Fruit fly (Drosophila melanogaster) whole organism, adult: ENCODE measurements around the gene Cpr65Ax2.

Experiments used
- tj ChIP-seq: fragments of 200-800 bp; sonication (Bioruptor generic); optimal IDR thresholded peaks from 3 replicates; lab custom pipeline; 2017; ENCODE audit warnings: missing biosample characterization, mild to moderate bottlenecking, missing genetic modification characterization, moderate library complexity

The Cpr65Ax2 gene

DNA sequence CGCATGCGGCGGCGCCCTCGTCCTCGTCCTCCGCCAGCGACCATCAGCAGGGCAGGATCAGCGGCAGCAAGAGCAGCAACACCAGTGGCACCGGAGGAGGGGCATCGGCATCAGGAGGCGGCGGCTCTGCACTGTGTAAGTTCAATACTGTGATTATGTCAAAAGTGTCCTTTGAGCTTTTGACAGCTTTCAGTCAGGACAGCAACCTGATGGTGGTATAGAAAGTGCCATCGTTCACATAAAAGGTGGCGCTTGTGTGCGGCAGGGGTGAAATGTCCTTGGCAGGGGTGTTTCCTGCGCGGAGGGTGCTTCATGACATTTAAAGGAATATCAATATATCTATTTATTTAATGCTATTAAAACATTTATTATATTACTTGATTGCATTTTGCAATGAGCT is 47.0 kb downstream of the Cpr65Ax2 start:
- no peak for TF ChIP-seq tj (GFP tag; lab: Kevin White, UChicago)
